Worm (Caenorhabditis elegans) whole organism, midembryonic: ENCODE results near the gene D1044.1.

Source experiments
- T22C8.4 ChIP-seq: fragments of 200-800 bp; sonication (Bioruptor generic); IDR thresholded peaks from 2 replicates; pipeline ENCODE4 v1.3.6; 2022; ENCODE audit warnings: missing genetic modification characterization, missing compliant biosample characterization
- flt-1 ChIP-seq: fragments of 200-800 bp; sonication (Bioruptor generic); IDR thresholded peaks from 2 replicates; pipeline ENCODE4 v1.3.6; 2022; ENCODE audit warnings: missing genetic modification characterization, missing compliant biosample characterization
- med-1 ChIP-seq: sonication (generic microtip); optimal IDR thresholded peaks from 2 replicates; lab custom pipeline; 2017; ENCODE audit warnings: missing genetic modification characterization, mild to moderate bottlenecking, missing compliant biosample characterization, antibody characterized with exemption, missing genetic modification reagents; ENCODE audit not compliant: insufficient read depth
- ref-1 ChIP-seq: fragments of 200-800 bp; sonication (Bioruptor generic); conservative IDR thresholded peaks from 2 replicates; pipeline ENCODE4 v1.3.6; 2022; ENCODE audit warnings: missing genetic modification reagents, missing genetic modification characterization, missing compliant biosample characterization
- ztf-23 ChIP-seq: fragments of 200-800 bp; sonication (Bioruptor generic); IDR thresholded peaks from 2 replicates; pipeline ENCODE4 v1.3.6; 2022; ENCODE audit warnings: missing genetic modification reagents, missing genetic modification characterization, missing compliant biosample characterization

- TF ChIP-seq flt-1 (GFP tag; lab: Robert Waterston, UW) (no peak), T22C8.4 (GFP tag; lab: Robert Waterston, UW) (no peak), med-1 (GFP tag; lab: Kevin White, UChicago) (no peak), ref-1 (GFP tag; lab: Robert Waterston, UW) (no peak), ztf-23 (GFP tag; lab: Robert Waterston, UW) (no peak)
These were observed 43.4 kb upstream of the D1044.1 start for ce11 chrIII:5500732-5501131.
